Worm (Caenorhabditis elegans) whole organism, L4/young adult: ENCODE measurements around the gene irld-15.

Source experiments
- dao-5 ChIP-seq: sonication (generic microtip); optimal IDR thresholded peaks from 2 replicates; lab custom pipeline; 2016; ENCODE audit warnings: missing genotype, missing genetic modification characterization, moderate library complexity, missing compliant biosample characterization
- him-1 ChIP-seq: sonication (generic microtip); optimal IDR thresholded peaks from 2 replicates; lab custom pipeline; 2016; ENCODE audit warnings: missing genotype, missing genetic modification reagents, missing genetic modification characterization, missing compliant biosample characterization

ce11 chrV:2290329-2290728 lies 13.3 kb downstream of the irld-15 start, which contains the start of gene nhr-225:
- TF ChIP-seq him-1 (tag; lab: Kevin White, UChicago) (no peak), dao-5 (tag; lab: Kevin White, UChicago) (no peak)
